Worm (Caenorhabditis elegans): ENCODE data around the gene srp-1.

DNA sequence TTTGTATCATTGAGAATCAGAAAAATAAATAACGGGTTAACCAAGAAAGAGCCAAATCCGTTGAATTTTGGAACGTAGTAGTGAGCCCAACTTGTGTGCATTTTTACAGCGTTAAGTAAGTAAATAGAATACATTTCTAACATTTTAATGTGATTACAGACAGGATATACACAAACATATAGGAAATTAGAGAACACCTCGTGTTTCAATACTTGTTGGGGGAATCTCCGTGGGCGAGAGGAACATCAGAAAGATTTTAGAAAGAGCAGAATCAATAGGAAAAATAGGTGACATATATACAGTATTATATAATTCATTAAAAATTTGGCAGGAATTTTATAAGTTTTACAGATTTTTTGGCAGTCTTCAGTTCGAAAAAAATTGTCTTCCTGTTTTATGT, 14.3 kb upstream of the srp-1 start, which contains the start of gene srj-24:
- TF ChIP-seq ceh-82 (tag; optimal IDR thresholded peaks at IDR 0.05) = no peak
- TF ChIP-seq unc-62 (GFP tag; optimal IDR thresholded peaks at IDR 0.05) = no peak

Measured in whole organism, L2 larva.